Worm (Caenorhabditis elegans) whole organism, L2 larva: ENCODE measurements around the gene pxn-2.

Experiments used
- mdl-1 ChIP-seq, 2 experiments: fragments of 150-350 bp in 1 of 2; sonication (generic microtip) in 1 of 2; optimal IDR thresholded peaks; 2 replicates each; lab custom pipeline; 2017; ENCODE audit warnings: missing biosample characterization in 2 of 2, missing genetic modification characterization in 2 of 2
- nhr-11 ChIP-seq: fragments of 150-350 bp; optimal IDR thresholded peaks from 2 replicates; lab custom pipeline; 2014; ENCODE audit warnings: missing biosample characterization, missing genetic modification characterization
- unc-39 ChIP-seq: fragments of 150-350 bp; optimal IDR thresholded peaks from 2 replicates; lab custom pipeline; 2014; ENCODE audit warnings: missing biosample characterization, missing genetic modification characterization
- zag-1 ChIP-seq: fragments of 150-350 bp; optimal IDR thresholded peaks from 2 replicates; lab custom pipeline; 2014; ENCODE audit warnings: missing biosample characterization, missing genetic modification characterization
- ztf-11 ChIP-seq: sonication (generic microtip); optimal IDR thresholded peaks from 2 replicates; lab custom pipeline; 2017; ENCODE audit warnings: missing biosample characterization, missing genetic modification characterization

DNA sequence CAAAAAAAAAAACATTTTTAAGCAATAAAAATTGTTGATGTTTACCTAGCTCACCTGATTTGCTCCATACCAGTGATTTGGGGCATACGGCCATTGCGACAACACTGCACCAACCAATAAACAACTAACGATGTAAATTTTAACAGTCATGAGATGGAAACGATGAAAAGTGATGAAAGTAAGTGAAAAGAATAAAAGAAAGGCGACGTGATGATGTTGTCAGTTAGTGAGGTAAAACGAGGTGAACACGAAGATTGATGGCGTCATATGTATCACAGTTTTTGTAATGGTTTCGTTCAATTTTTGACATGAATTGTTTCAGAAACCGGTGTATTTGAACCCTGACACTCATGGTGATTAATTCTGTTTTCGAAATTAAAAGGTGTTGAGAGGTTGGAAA is 27.9 kb downstream of the pxn-2 start, which contains the start of gene K09C8.7:
- TF ChIP-seq ztf-11 (no peak), mdl-1 (tag; optimal IDR thresholded peaks at IDR 0.05; lab: Kevin White, UChicago) (no peak), zag-1 (tag; lab: Kevin White, UChicago) (no peak), nhr-11 (tag; lab: Kevin White, UChicago) (no peak), unc-39 (tag; lab: Kevin White, UChicago) (no peak)
